Worm (Caenorhabditis elegans): ENCODE results near the gene srj-22.

The srj-22 gene

DNA sequence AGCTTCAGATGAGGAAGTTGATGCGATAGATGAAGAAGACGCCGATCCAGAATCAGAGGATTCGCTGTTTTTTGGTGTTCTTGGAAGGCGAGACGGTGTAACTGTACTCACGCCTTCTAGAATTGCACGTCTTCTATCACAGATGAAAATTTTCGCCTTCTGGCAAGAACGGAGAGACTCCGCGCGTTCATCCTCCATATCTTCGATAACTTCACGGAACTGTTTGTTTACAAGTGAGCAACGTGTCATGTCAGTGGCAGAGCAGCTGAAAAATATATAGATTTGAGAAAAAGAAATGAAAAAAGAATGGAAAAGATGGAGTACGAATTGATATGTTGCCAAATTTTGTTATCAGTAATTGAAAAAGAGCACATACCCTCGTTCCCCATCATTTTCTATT, 28.9 kb downstream of the srj-22 start:
- no peak for TF ChIP-seq lin-32 (GFP tag; optimal IDR thresholded peaks at IDR 0.05)

DNA sequence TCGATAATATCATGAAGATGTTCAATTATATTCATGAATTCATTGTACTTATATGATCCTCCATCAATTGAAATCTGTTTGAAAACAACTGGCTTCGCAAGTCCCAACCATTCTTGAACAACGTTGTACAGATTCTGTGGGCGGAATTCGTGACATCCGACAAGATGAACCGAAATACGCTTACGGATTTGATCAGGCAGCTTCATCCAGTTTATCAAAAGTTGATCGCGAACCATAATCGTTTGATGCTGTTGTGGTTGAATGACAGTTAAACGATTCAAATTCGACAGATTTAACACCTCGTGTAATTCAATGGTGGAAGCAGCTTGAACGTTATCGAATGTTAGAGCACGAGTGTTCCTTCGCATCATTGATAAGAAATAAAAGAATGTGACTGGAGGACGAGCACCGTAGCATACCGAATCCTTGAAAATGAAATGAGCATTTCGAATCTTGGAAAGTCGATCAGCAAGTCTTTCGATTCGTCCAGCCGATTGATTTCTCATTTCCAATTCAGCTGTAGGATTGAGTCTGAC, 29.8 kb downstream of the srj-22 start:
- TF ChIP-seq pha-4 (tag; optimal IDR thresholded peaks at IDR 0.05) (no peak), ceh-83 (GFP tag; optimal IDR thresholded peaks at IDR 0.05) (no peak), flh-1 (GFP tag; optimal IDR thresholded peaks at IDR 0.05) (no peak), snpc-4 (tag; optimal IDR thresholded peaks at IDR 0.05) (no peak), nhr-237 (tag; optimal IDR thresholded peaks at IDR 0.05) (no peak), tbx-8 (GFP tag; optimal IDR thresholded peaks at IDR 0.05) (no peak), nhr-2 (tag; optimal IDR thresholded peaks at IDR 0.05) (no peak), lsy-2 (tag; optimal IDR thresholded peaks at IDR 0.05) (no peak), mep-1 (tag; optimal IDR thresholded peaks at IDR 0.05) (no peak), blmp-1 (tag; optimal IDR thresholded peaks at IDR 0.05) (no peak), drap-1 (GFP tag; optimal IDR thresholded peaks at IDR 0.05) (no peak), ztf-11 (tag; optimal IDR thresholded peaks at IDR 0.05) (no peak), ceh-39 (tag; optimal IDR thresholded peaks at IDR 0.05) (no peak), mls-2 (tag; optimal IDR thresholded peaks at IDR 0.05) (no peak)

DNA sequence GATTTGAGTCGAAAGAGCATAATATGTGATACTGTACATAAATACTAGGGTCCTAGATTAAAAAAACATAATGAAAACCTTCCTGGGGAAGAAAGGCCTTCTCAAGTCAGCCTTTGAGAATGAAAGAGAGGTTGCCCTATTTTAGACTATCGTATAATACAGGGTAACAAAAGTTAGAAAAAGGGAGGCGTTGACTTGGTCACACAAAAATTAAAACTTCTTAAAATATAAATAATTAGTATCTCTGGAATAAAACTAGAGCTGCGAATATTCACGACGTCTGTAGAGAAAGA, 31.0 kb downstream of the srj-22 start:
- TF ChIP-seq nhr-237 (tag; optimal IDR thresholded peaks at IDR 0.05): no peak
- no peak for TF ChIP-seq ces-1 (GFP tag; optimal IDR thresholded peaks at IDR 0.05)
- no peak for TF ChIP-seq tbx-8 (GFP tag; optimal IDR thresholded peaks at IDR 0.05)
- no peak for TF ChIP-seq pha-4 (tag; optimal IDR thresholded peaks at IDR 0.05)
- no peak for TF ChIP-seq hlh-1 (tag; optimal IDR thresholded peaks at IDR 0.05)
- TF ChIP-seq lin-32 (GFP tag; optimal IDR thresholded peaks at IDR 0.05): no peak
- TF ChIP-seq zip-8 (tag; optimal IDR thresholded peaks at IDR 0.05): no peak
- no peak for TF ChIP-seq M03D4.4 (tag; optimal IDR thresholded peaks at IDR 0.05)
- no peak for TF ChIP-seq unc-39 (tag; optimal IDR thresholded peaks at IDR 0.05)
- TF ChIP-seq bed-3 (GFP tag; optimal IDR thresholded peaks at IDR 0.05): no peak
- TF ChIP-seq ceh-43 (GFP tag; optimal IDR thresholded peaks at IDR 0.05): no peak
- TF ChIP-seq nhr-2 (tag; optimal IDR thresholded peaks at IDR 0.05): no peak
- TF ChIP-seq lsy-2 (tag; optimal IDR thresholded peaks at IDR 0.05): no peak
- no peak for TF ChIP-seq ceh-83 (GFP tag; optimal IDR thresholded peaks at IDR 0.05)

- TF ChIP-seq unc-120 (tag; optimal IDR thresholded peaks at IDR 0.05; ENCODE audit: poor library complexity, severe bottlenecking): peak; percentile 16
- TF ChIP-seq drap-1 (GFP tag; optimal IDR thresholded peaks at IDR 0.05): no peak
These were observed 31.5 kb downstream of the srj-22 start for ce11 chrV:10711829-10712607.

- no peak for TF ChIP-seq zip-8 (tag; optimal IDR thresholded peaks at IDR 0.05)
- no peak for TF ChIP-seq M03D4.4 (tag; optimal IDR thresholded peaks at IDR 0.05)
- TF ChIP-seq unc-120 (tag; optimal IDR thresholded peaks at IDR 0.05; ENCODE audit: poor library complexity, severe bottlenecking): no peak
- no peak for TF ChIP-seq nhr-12 (tag; optimal IDR thresholded peaks at IDR 0.05)
- no peak for TF ChIP-seq mep-1 (tag; optimal IDR thresholded peaks at IDR 0.05)
- no peak for TF ChIP-seq ztf-11 (tag; optimal IDR thresholded peaks at IDR 0.05)
- no peak for TF ChIP-seq pha-4 (tag; optimal IDR thresholded peaks at IDR 0.05)
- TF ChIP-seq sptf-1 (tag; optimal IDR thresholded peaks at IDR 0.05): no peak
- no peak for TF ChIP-seq lsy-2 (tag; optimal IDR thresholded peaks at IDR 0.05)
- TF ChIP-seq bed-3 (GFP tag; optimal IDR thresholded peaks at IDR 0.05): no peak
- TF ChIP-seq mls-2 (tag; optimal IDR thresholded peaks at IDR 0.05): no peak
- no peak for TF ChIP-seq blmp-1 (tag; optimal IDR thresholded peaks at IDR 0.05)
- TF ChIP-seq mab-5 (tag; optimal IDR thresholded peaks at IDR 0.05): no peak
- TF ChIP-seq nhr-28 (tag; optimal IDR thresholded peaks at IDR 0.05): no peak
- TF ChIP-seq elt-3 (tag; optimal IDR thresholded peaks at IDR 0.05): no peak
- no peak for TF ChIP-seq sem-2 (GFP tag; optimal IDR thresholded peaks at IDR 0.05)
- no peak for TF ChIP-seq nhr-237 (tag; optimal IDR thresholded peaks at IDR 0.05)
- TF ChIP-seq hlh-1 (tag; optimal IDR thresholded peaks at IDR 0.05): no peak
- no peak for TF ChIP-seq ceh-43 (GFP tag; optimal IDR thresholded peaks at IDR 0.05)
- no peak for TF ChIP-seq tbx-8 (GFP tag; optimal IDR thresholded peaks at IDR 0.05)
These were observed 32.5 kb downstream of the srj-22 start for ce11 chrV:10711004-10711403.

- TF ChIP-seq hlh-1 (tag; optimal IDR thresholded peaks at IDR 0.05) (no peak), bed-3 (GFP tag; optimal IDR thresholded peaks at IDR 0.05) (no peak), pha-4 (tag; optimal IDR thresholded peaks at IDR 0.05) (no peak), lsy-2 (tag; optimal IDR thresholded peaks at IDR 0.05) (no peak), nhr-2 (tag; optimal IDR thresholded peaks at IDR 0.05) (no peak), ham-2 (GFP tag; optimal IDR thresholded peaks at IDR 0.05) (no peak), elt-1 (tag; optimal IDR thresholded peaks at IDR 0.05; ENCODE audit: borderline replicate concordance, insufficient read depth) (no peak), blmp-1 (tag; optimal IDR thresholded peaks at IDR 0.05) (no peak)
These were observed 34.2 kb downstream of the srj-22 start for ce11 chrV:10709385-10709784.

Measured in whole organism, mixed stage, embryonic.